Fruit fly (Drosophila melanogaster) whole organism: ENCODE data around the gene Lk.

Source experiments
- CG8478 ChIP-seq: fragments of >200 bp; optimal IDR thresholded peaks from 2 replicates; lab custom pipeline; 2018; ENCODE audit warnings: inconsistent platforms
- Dll ChIP-seq: fragments of >200 bp; optimal IDR thresholded peaks from 2 replicates; lab custom pipeline; 2017
- EcR ChIP-seq, 2 experiments: fragments of >200 bp; optimal IDR thresholded peaks; 2 replicates each; lab custom pipeline; 2017; ENCODE audit warnings: missing biosample characterization in 2 of 2, missing genetic modification characterization in 2 of 2, missing genetic modification reagents in 2 of 2
- pan ChIP-seq: fragments of >200 bp; optimal IDR thresholded peaks from 2 replicates; lab custom pipeline; 2017
- psq ChIP-seq: fragments of >200 bp; optimal IDR thresholded peaks from 2 replicates; lab custom pipeline; 2017
- usp ChIP-seq: fragments of >200 bp; optimal IDR thresholded peaks from 2 replicates; lab custom pipeline; 2017; ENCODE audit warnings: missing biosample characterization, missing genetic modification characterization, mixed read lengths

The Lk gene

dm6 chr3L:14560664-14561063 is at the start of gene Lk:
Lk (minus strand) TSS chr3L:14560764.
- TF ChIP-seq psq = no peak
- no peak for TF ChIP-seq pan
- TF ChIP-seq usp = no peak
- no peak for TF ChIP-seq Dll
- no peak for TF ChIP-seq CG8478 (lab: Kevin White, UChicago)
- no peak for TF ChIP-seq EcR (GFP tag; optimal IDR thresholded peaks at IDR 0.05; lab: Kevin White, UChicago)

- TF ChIP-seq CG8478 (lab: Kevin White, UChicago) = no peak
- no peak for TF ChIP-seq usp
- TF ChIP-seq pan = no peak
- no peak for TF ChIP-seq EcR (GFP tag; optimal IDR thresholded peaks at IDR 0.05; lab: Kevin White, UChicago)
- TF ChIP-seq Dll = no peak
- no peak for TF ChIP-seq psq
These were observed 48.7 kb upstream of the Lk start for dm6 chr3L:14609138-14609729.

- no peak for TF ChIP-seq usp
- no peak for TF ChIP-seq EcR (GFP tag; optimal IDR thresholded peaks at IDR 0.05; lab: Kevin White, UChicago)
- TF ChIP-seq CG8478 (lab: Kevin White, UChicago) = no peak
- TF ChIP-seq pan = no peak
- TF ChIP-seq Dll = no peak
- TF ChIP-seq psq = no peak
These were observed 47.1 kb upstream of the Lk start for dm6 chr3L:14607620-14608019.

dm6 chr3L:14605291-14605690 is 44.7 kb upstream of the Lk start:
- TF ChIP-seq EcR (GFP tag; optimal IDR thresholded peaks at IDR 0.05; lab: Kevin White, UChicago) = no peak
- TF ChIP-seq usp = no peak
- TF ChIP-seq CG8478 (lab: Kevin White, UChicago) = no peak
- no peak for TF ChIP-seq Dll
- no peak for TF ChIP-seq psq
- TF ChIP-seq pan = no peak

- TF ChIP-seq usp (no peak), pan (no peak), CG8478 (lab: Kevin White, UChicago) (no peak), EcR (GFP tag; optimal IDR thresholded peaks at IDR 0.05; lab: Kevin White, UChicago) (no peak), psq (no peak), Dll (no peak)
These were observed 42.6 kb upstream of the Lk start for dm6 chr3L:14603160-14603559.

- TF ChIP-seq pan (no peak), CG8478 (lab: Kevin White, UChicago) (no peak), Dll (no peak), EcR (GFP tag; optimal IDR thresholded peaks at IDR 0.05; lab: Kevin White, UChicago) (no peak), usp (no peak), psq (no peak)
These were observed 40.0 kb upstream of the Lk start for dm6 chr3L:14600570-14600969.

dm6 chr3L:14599503-14599902 is 38.9 kb upstream of the Lk start, which contains the start of gene HGTX:
HGTX (minus strand) TSS chr3L:14599540.
- TF ChIP-seq usp = no peak
- TF ChIP-seq Dll = no peak
- no peak for TF ChIP-seq CG8478 (lab: Kevin White, UChicago)
- no peak for TF ChIP-seq EcR (GFP tag; optimal IDR thresholded peaks at IDR 0.05; lab: Kevin White, UChicago)
- no peak for TF ChIP-seq psq
- no peak for TF ChIP-seq pan

dm6 chr3L:14592166-14592565 is 31.6 kb upstream of the Lk start:
- no peak for TF ChIP-seq CG8478 (lab: Kevin White, UChicago)
- TF ChIP-seq usp = no peak
- TF ChIP-seq EcR (GFP tag; optimal IDR thresholded peaks at IDR 0.05; lab: Kevin White, UChicago) = no peak
- TF ChIP-seq psq = no peak
- TF ChIP-seq Dll = no peak

dm6 chr3L:14590964-14591363 is 30.4 kb upstream of the Lk start:
- TF ChIP-seq EcR (GFP tag; optimal IDR thresholded peaks at IDR 0.05; lab: Kevin White, UChicago) (no peak), usp (no peak), psq (no peak), pan (no peak), Dll (no peak), CG8478 (lab: Kevin White, UChicago) (no peak)

- TF ChIP-seq EcR (GFP tag; optimal IDR thresholded peaks at IDR 0.05; lab: Kevin White, UChicago) (no peak), usp (no peak), Dll (no peak), pan (no peak), CG8478 (lab: Kevin White, UChicago) (no peak), psq (no peak)
These were observed 23.2 kb upstream of the Lk start for dm6 chr3L:14583803-14584202.

dm6 chr3L:14582736-14583135 is 22.2 kb upstream of the Lk start:
- TF ChIP-seq psq = no peak
- no peak for TF ChIP-seq EcR (GFP tag; optimal IDR thresholded peaks at IDR 0.05; lab: Kevin White, UChicago)
- no peak for TF ChIP-seq pan
- no peak for TF ChIP-seq usp
- no peak for TF ChIP-seq CG8478 (lab: Kevin White, UChicago)
- TF ChIP-seq Dll = no peak

dm6 chr3L:14580294-14580693 is 19.7 kb upstream of the Lk start:
- TF ChIP-seq pan (no peak), EcR (GFP tag; optimal IDR thresholded peaks at IDR 0.05; lab: Kevin White, UChicago) (no peak), Dll (no peak), psq (no peak), CG8478 (lab: Kevin White, UChicago) (no peak), usp (no peak)

dm6 chr3L:14578896-14579295 is 18.3 kb upstream of the Lk start:
- TF ChIP-seq pan (no peak), psq (no peak), usp (no peak), Dll (no peak), EcR (GFP tag; optimal IDR thresholded peaks at IDR 0.05; lab: Kevin White, UChicago) (no peak), CG8478 (lab: Kevin White, UChicago) (peak; percentile 17)

dm6 chr3L:14575974-14576373 is 15.4 kb upstream of the Lk start:
- TF ChIP-seq usp (no peak), CG8478 (lab: Kevin White, UChicago) (no peak), EcR (GFP tag; optimal IDR thresholded peaks at IDR 0.05; lab: Kevin White, UChicago) (no peak), psq (no peak), Dll (no peak), pan (no peak)
